Fruit fly (Drosophila melanogaster): Measurements from ENCODE around the gene CG7330.

Gene CG7330

dm6 chr3L:18148418-18148973, at the start of gene CG7330:
Gene CG7330, plus strand, starts transcription at chr3L:18148923.
- peak; percentile 97 for TF ChIP-seq noc (tag; optimal IDR thresholded peaks at IDR 0.05)

- TF ChIP-seq noc (tag; optimal IDR thresholded peaks at IDR 0.05) = no peak
Measured at dm6 chr3L:18099715-18100114, 49.0 kb upstream of the CG7330 start.

dm6 chr3L:18101421-18101996, 47.2 kb upstream of the CG7330 start:
- TF ChIP-seq noc (tag; optimal IDR thresholded peaks at IDR 0.05) = no peak

dm6 chr3L:18102161-18102565, 46.6 kb upstream of the CG7330 start:
- no peak for TF ChIP-seq noc (tag; optimal IDR thresholded peaks at IDR 0.05)

dm6 chr3L:18105343-18106020, 43.2 kb upstream of the CG7330 start:
- TF ChIP-seq noc (tag; optimal IDR thresholded peaks at IDR 0.05) = no peak

- peak; percentile 66 for TF ChIP-seq noc (tag; optimal IDR thresholded peaks at IDR 0.05)
Measured at dm6 chr3L:18106021-18106944, 42.4 kb upstream of the CG7330 start, which contains the start of the genes CG13698 and mRpS26. Gene CG13698, minus strand, starts transcription at chr3L:18106149. Gene mRpS26, plus strand, starts transcription at chr3L:18106579.

dm6 chr3L:18109459-18109863, 39.3 kb upstream of the CG7330 start, which contains the start of the genes Polr3D and mus304:
Gene Polr3D, minus strand, starts transcription at chr3L:18109574.
Gene mus304, plus strand, starts transcription at chr3L:18109814.
- TF ChIP-seq noc (tag; optimal IDR thresholded peaks at IDR 0.05) = no peak

dm6 chr3L:18112669-18113068, 36.1 kb upstream of the CG7330 start, which contains the start of the genes CG32195 and CG7341:
Gene CG32195, plus strand, starts transcription at chr3L:18112959.
Gene CG7341, plus strand, starts transcription at chr3L:18112959.
- TF ChIP-seq noc (tag; optimal IDR thresholded peaks at IDR 0.05) = no peak

- peak; percentile 8 for TF ChIP-seq noc (tag; optimal IDR thresholded peaks at IDR 0.05)
Measured at dm6 chr3L:18114038-18114926, 34.4 kb upstream of the CG7330 start.

- no peak for TF ChIP-seq noc (tag; optimal IDR thresholded peaks at IDR 0.05)
Measured at dm6 chr3L:18121889-18122288, 26.8 kb upstream of the CG7330 start, which contains the start of gene CG42853. Gene CG42853, minus strand, starts transcription at chr3L:18121989.

- TF ChIP-seq noc (tag; optimal IDR thresholded peaks at IDR 0.05) = no peak
Measured at dm6 chr3L:18124138-18124537, 24.6 kb upstream of the CG7330 start.

- no peak for TF ChIP-seq noc (tag; optimal IDR thresholded peaks at IDR 0.05)
Measured at dm6 chr3L:18132589-18132988, 16.1 kb upstream of the CG7330 start, which contains the start of gene Cyp312a1. Gene Cyp312a1, minus strand, starts transcription at chr3L:18132689.

- no peak for TF ChIP-seq noc (tag; optimal IDR thresholded peaks at IDR 0.05)
Measured at dm6 chr3L:18137197-18137596, 11.5 kb upstream of the CG7330 start.

dm6 chr3L:18138280-18138679, 10.4 kb upstream of the CG7330 start:
- no peak for TF ChIP-seq noc (tag; optimal IDR thresholded peaks at IDR 0.05)

dm6 chr3L:18139184-18139629, 9.5 kb upstream of the CG7330 start, which contains the start of gene geko:
Gene geko, plus strand, starts transcription at chr3L:18139402.
- TF ChIP-seq noc (tag; optimal IDR thresholded peaks at IDR 0.05) = no peak

Data from whole organism, larva.